Worm (Caenorhabditis elegans) whole organism, L1 larva: ENCODE results near the gene ham-1.

ENCODE experiments used
- F16B12.6 ChIP-seq: fragments of 150-350 bp; optimal IDR thresholded peaks from 2 replicates; lab custom pipeline; 2014; ENCODE audit warnings: missing biosample characterization, missing genetic modification characterization
- ceh-63 ChIP-seq: fragments of 200-800 bp; sonication (Bioruptor generic); optimal IDR thresholded peaks from 2 replicates; lab custom pipeline; 2018; ENCODE audit warnings: mild to moderate bottlenecking, missing genetic modification characterization, missing compliant biosample characterization
- ceh-82 ChIP-seq, 3 experiments: fragments of 150-350 bp in 1 of 3; sonication (generic microtip) in 2 of 3; optimal IDR thresholded peaks; 2 replicates each; lab custom pipeline; 2014 to 2017; ENCODE audit warnings: missing biosample characterization in 3 of 3, missing genetic modification characterization in 3 of 3
- dpl-1 ChIP-seq, 3 experiments: fragments of 150-350 bp in 2 of 3; sonication (generic microtip) in 1 of 3; optimal IDR thresholded peaks; 2 replicates each; lab custom pipeline; 2014 to 2017; ENCODE audit warnings: missing biosample characterization in 3 of 3, missing genetic modification characterization in 3 of 3, missing genetic modification reagents in 3 of 3
- elt-2 ChIP-seq: sonication (generic microtip); optimal IDR thresholded peaks from 2 replicates; lab custom pipeline; 2016; ENCODE audit warnings: missing genetic modification characterization, mild to moderate bottlenecking, inconsistent platforms, missing compliant biosample characterization, missing genetic modification reagents
- jun-1 ChIP-seq: fragments of 150-350 bp; optimal IDR thresholded peaks from 2 replicates; lab custom pipeline; 2014; ENCODE audit warnings: missing biosample characterization, missing genetic modification reagents, missing genetic modification characterization
- lsy-2 ChIP-seq, 2 experiments: fragments of 150-350 bp; optimal IDR thresholded peaks; 2 replicates each; lab custom pipeline; 2014; ENCODE audit warnings: missing biosample characterization in 2 of 2, missing genetic modification characterization in 2 of 2
- mep-1 ChIP-seq: fragments of 150-350 bp; optimal IDR thresholded peaks from 2 replicates; lab custom pipeline; 2014; ENCODE audit warnings: missing biosample characterization, missing genetic modification characterization
- nhr-11 ChIP-seq: fragments of 150-350 bp; optimal IDR thresholded peaks from 2 replicates; lab custom pipeline; 2014; ENCODE audit warnings: missing biosample characterization, missing genetic modification characterization
- nhr-237 ChIP-seq: fragments of 150-350 bp; optimal IDR thresholded peaks from 2 replicates; lab custom pipeline; 2014; ENCODE audit warnings: missing biosample characterization, missing genetic modification characterization
- pqm-1 ChIP-seq: sonication (generic microtip); optimal IDR thresholded peaks from 3 replicates; lab custom pipeline; 2017; ENCODE audit warnings: missing biosample characterization, missing genetic modification characterization
- tlp-1 ChIP-seq: fragments of 150-350 bp; optimal IDR thresholded peaks from 2 replicates; lab custom pipeline; 2014; ENCODE audit warnings: missing biosample characterization, missing genetic modification characterization
- unc-62 ChIP-seq: fragments of 150-350 bp; optimal IDR thresholded peaks from 2 replicates; lab custom pipeline; 2014; ENCODE audit warnings: missing biosample characterization, missing genetic modification reagents, missing genetic modification characterization
- unc-86 ChIP-seq: sonication (generic microtip); optimal IDR thresholded peaks from 2 replicates; lab custom pipeline; 2016; ENCODE audit warnings: missing genetic modification characterization, missing compliant biosample characterization

ce11 chrIV:12567176-12567892 lies 25.4 kb downstream of the ham-1 start, which contains the start of the genes hsb-1 and let-99:
- no peak for TF ChIP-seq jun-1 (tag; lab: Kevin White, UChicago)
- TF ChIP-seq tlp-1 (tag; lab: Kevin White, UChicago): no peak
- TF ChIP-seq mep-1: no peak
- no peak for TF ChIP-seq lsy-2 (tag; optimal IDR thresholded peaks at IDR 0.05; lab: Kevin White, UChicago)
- TF ChIP-seq nhr-11 (tag; lab: Kevin White, UChicago): no peak
- no peak for TF ChIP-seq F16B12.6 (tag; lab: Kevin White, UChicago)
- TF ChIP-seq elt-2 (tag; lab: Kevin White, UChicago): no peak
- no peak for TF ChIP-seq unc-62 (GFP tag; lab: Kevin White, UChicago)
- peak in 2 of 3 experiments; percentile 12 to 21 for TF ChIP-seq ceh-82 (tag; optimal IDR thresholded peaks at IDR 0.05; lab: Kevin White, UChicago)
- no peak for TF ChIP-seq ceh-63 (GFP tag; lab: Kevin White, UChicago)
- no peak for TF ChIP-seq nhr-237
- no peak for TF ChIP-seq unc-86
- no peak for TF ChIP-seq pqm-1 (tag; lab: Kevin White, UChicago)
- TF ChIP-seq dpl-1 (GFP tag; optimal IDR thresholded peaks at IDR 0.05; lab: Kevin White, UChicago): peak; percentile 1 to 52 (median 52)
